Worm (Caenorhabditis elegans): ENCODE data around the gene F23F12.12.

F23F12.12 gene

DNA sequence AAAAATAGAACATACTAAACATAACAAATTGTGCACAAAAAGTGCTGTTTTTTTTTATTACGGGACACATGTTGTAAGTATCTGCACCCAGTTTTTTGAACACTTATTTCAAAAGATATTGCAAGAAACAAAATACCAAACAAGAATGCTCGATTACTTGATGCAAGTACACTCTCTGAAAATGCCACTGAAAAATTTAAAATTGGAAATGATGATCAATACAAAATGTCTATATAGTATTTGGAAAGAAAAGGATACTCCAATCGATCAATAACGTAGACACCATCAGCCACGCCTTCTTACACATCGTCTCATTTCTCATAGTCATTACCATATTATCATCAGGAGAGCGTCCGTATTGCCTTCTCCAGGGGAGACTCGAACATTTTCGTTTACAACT lies 9.8 kb upstream of the F23F12.12 start, which contains the start of gene sdz-15:
Gene sdz-15 (plus strand): TSS at position 301 of the 400 bp plus-strand sequence.
- no peak for TF ChIP-seq ceh-36 (tag; optimal IDR thresholded peaks at IDR 0.05)
- no peak for TF ChIP-seq hnd-1 (tag; optimal IDR thresholded peaks at IDR 0.05)
- no peak for TF ChIP-seq ama-1 (optimal IDR thresholded peaks at IDR 0.05)
- TF ChIP-seq scrt-1 (GFP tag; IDR thresholded peaks at IDR 0.05), result no peak
- TF ChIP-seq hmbx-1 (tag; optimal IDR thresholded peaks at IDR 0.05), result no peak

DNA sequence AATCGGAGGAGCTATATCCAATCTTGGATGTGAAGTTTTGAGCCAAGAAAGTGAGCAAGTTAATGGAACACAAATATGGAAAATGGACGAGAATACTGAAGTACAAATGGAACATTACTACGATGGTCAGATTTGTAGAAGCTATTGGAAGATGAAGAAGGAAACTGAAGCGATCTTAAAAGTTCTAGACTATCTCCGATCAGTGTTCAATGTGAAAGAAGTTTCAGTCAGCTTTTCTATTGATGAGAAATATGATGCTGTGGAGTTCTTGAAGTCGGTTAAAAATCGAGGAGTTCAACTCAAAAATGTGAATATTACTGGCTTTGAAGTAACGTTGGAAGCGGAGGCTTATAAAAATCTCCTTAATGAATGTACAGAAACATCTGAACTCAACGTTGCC lies 8.8 kb upstream of the F23F12.12 start:
- no peak for TF ChIP-seq ama-1 (optimal IDR thresholded peaks at IDR 0.05)
- TF ChIP-seq aly-1 (tag; optimal IDR thresholded peaks at IDR 0.05), result no peak
- TF ChIP-seq B0310.2 (tag; optimal IDR thresholded peaks at IDR 0.05), result no peak
- no peak for TF ChIP-seq flt-1 (GFP tag; IDR thresholded peaks at IDR 0.05)
- no peak for TF ChIP-seq hmg-4 (GFP tag; optimal IDR thresholded peaks at IDR 0.05)
- TF ChIP-seq F13C5.2 (tag; optimal IDR thresholded peaks at IDR 0.05), result no peak
- no peak for TF ChIP-seq ceh-13 (GFP tag; optimal IDR thresholded peaks at IDR 0.05)
- TF ChIP-seq scrt-1 (GFP tag; IDR thresholded peaks at IDR 0.05), result no peak
- no peak for TF ChIP-seq tbx-11 (GFP tag; IDR thresholded peaks at IDR 0.05)
- no peak for TF ChIP-seq ets-7 (tag; optimal IDR thresholded peaks at IDR 0.05)
- TF ChIP-seq hmbx-1 (tag; optimal IDR thresholded peaks at IDR 0.05), result no peak

ce11 chrIII:6500032-6500564 lies 7.8 kb upstream of the F23F12.12 start, which contains the start of gene F23F12.3:
F23F12.3 (plus strand) TSS chrIII:6500514.
- TF ChIP-seq ceh-36 (tag; optimal IDR thresholded peaks at IDR 0.05) (no peak), tbx-11 (GFP tag; IDR thresholded peaks at IDR 0.05) (no peak), B0310.2 (tag; optimal IDR thresholded peaks at IDR 0.05) (no peak), tra-4 (tag; optimal IDR thresholded peaks at IDR 0.05) (no peak), flt-1 (GFP tag; IDR thresholded peaks at IDR 0.05) (no peak), tbx-37 (GFP tag; conservative IDR thresholded peaks at IDR 0.05) (no peak), hmg-4 (GFP tag; optimal IDR thresholded peaks at IDR 0.05) (no peak), ets-7 (tag; optimal IDR thresholded peaks at IDR 0.05) (no peak)

- TF ChIP-seq tbx-37 (GFP tag; conservative IDR thresholded peaks at IDR 0.05), result no peak
- no peak for TF ChIP-seq hmg-4 (GFP tag; optimal IDR thresholded peaks at IDR 0.05)
- no peak for TF ChIP-seq tra-4 (tag; optimal IDR thresholded peaks at IDR 0.05)
- no peak for TF ChIP-seq ceh-36 (tag; optimal IDR thresholded peaks at IDR 0.05)
- no peak for TF ChIP-seq hmbx-1 (tag; optimal IDR thresholded peaks at IDR 0.05)
- no peak for TF ChIP-seq ama-1 (optimal IDR thresholded peaks at IDR 0.05)
- TF ChIP-seq hnd-1 (tag; optimal IDR thresholded peaks at IDR 0.05), result no peak
- no peak for TF ChIP-seq sea-1 (GFP tag; conservative IDR thresholded peaks at IDR 0.05)
- no peak for TF ChIP-seq flt-1 (GFP tag; IDR thresholded peaks at IDR 0.05)
- no peak for TF ChIP-seq pes-1 (GFP tag; IDR thresholded peaks at IDR 0.05)
- TF ChIP-seq ceh-13 (GFP tag; optimal IDR thresholded peaks at IDR 0.05), result no peak
- TF ChIP-seq B0310.2 (tag; optimal IDR thresholded peaks at IDR 0.05), result no peak
- TF ChIP-seq ets-7 (tag; optimal IDR thresholded peaks at IDR 0.05), result no peak
- no peak for TF ChIP-seq tbx-11 (GFP tag; IDR thresholded peaks at IDR 0.05)
- TF ChIP-seq aly-1 (tag; optimal IDR thresholded peaks at IDR 0.05), result no peak
- no peak for TF ChIP-seq F13C5.2 (tag; optimal IDR thresholded peaks at IDR 0.05)
- TF ChIP-seq scrt-1 (GFP tag; IDR thresholded peaks at IDR 0.05), result no peak
Observed at ce11 chrIII:6508327-6508726, 395 bp downstream of the F23F12.12 start.

ce11 chrIII:6509301-6509700 lies 1.4 kb downstream of the F23F12.12 start:
- no peak for TF ChIP-seq ets-7 (tag; optimal IDR thresholded peaks at IDR 0.05)

- no peak for TF ChIP-seq B0310.2 (tag; optimal IDR thresholded peaks at IDR 0.05)
Observed at ce11 chrIII:6514673-6515072, 6.7 kb downstream of the F23F12.12 start, which contains the start of gene acr-5. acr-5 (minus strand) TSS chrIII:6514773.

DNA sequence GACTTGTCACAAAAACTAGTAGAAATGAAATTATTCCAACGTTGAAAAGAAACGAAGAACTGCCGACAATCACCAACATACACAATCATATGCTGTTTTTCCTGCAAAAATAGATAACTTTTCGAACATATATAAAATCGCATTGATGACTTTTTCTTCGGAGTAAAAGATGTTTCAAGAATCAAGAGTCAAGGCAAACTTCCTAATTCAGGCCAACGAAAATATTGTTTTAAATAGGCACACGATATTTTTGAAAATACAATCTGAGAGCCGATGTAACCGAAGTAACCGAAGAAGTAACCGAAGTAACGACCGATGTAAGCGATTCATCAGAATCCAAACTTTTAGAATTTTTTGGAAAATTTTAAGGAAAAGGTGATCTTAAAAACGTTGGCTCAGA lies 12.0 kb downstream of the F23F12.12 start, which contains the start of gene C09E7.10:
Gene C09E7.10 (minus strand): TSS at position 101 of the 400 bp plus-strand sequence.
- TF ChIP-seq pes-1 (GFP tag; IDR thresholded peaks at IDR 0.05), result no peak
- no peak for TF ChIP-seq ama-1 (optimal IDR thresholded peaks at IDR 0.05)
- no peak for TF ChIP-seq sea-1 (GFP tag; conservative IDR thresholded peaks at IDR 0.05)
- no peak for TF ChIP-seq ceh-13 (GFP tag; optimal IDR thresholded peaks at IDR 0.05)
- TF ChIP-seq ceh-36 (tag; optimal IDR thresholded peaks at IDR 0.05), result no peak
- no peak for TF ChIP-seq tra-4 (tag; optimal IDR thresholded peaks at IDR 0.05)
- TF ChIP-seq hmg-4 (GFP tag; optimal IDR thresholded peaks at IDR 0.05), result no peak
- TF ChIP-seq scrt-1 (GFP tag; IDR thresholded peaks at IDR 0.05), result no peak
- no peak for TF ChIP-seq ets-7 (tag; optimal IDR thresholded peaks at IDR 0.05)
- no peak for TF ChIP-seq hnd-1 (tag; optimal IDR thresholded peaks at IDR 0.05)
- no peak for TF ChIP-seq F13C5.2 (tag; optimal IDR thresholded peaks at IDR 0.05)
- no peak for TF ChIP-seq hmbx-1 (tag; optimal IDR thresholded peaks at IDR 0.05)
- TF ChIP-seq flt-1 (GFP tag; IDR thresholded peaks at IDR 0.05), result no peak
- no peak for TF ChIP-seq tbx-37 (GFP tag; conservative IDR thresholded peaks at IDR 0.05)
- no peak for TF ChIP-seq tbx-11 (GFP tag; IDR thresholded peaks at IDR 0.05)
- no peak for TF ChIP-seq B0310.2 (tag; optimal IDR thresholded peaks at IDR 0.05)
- no peak for TF ChIP-seq aly-1 (tag; optimal IDR thresholded peaks at IDR 0.05)

DNA sequence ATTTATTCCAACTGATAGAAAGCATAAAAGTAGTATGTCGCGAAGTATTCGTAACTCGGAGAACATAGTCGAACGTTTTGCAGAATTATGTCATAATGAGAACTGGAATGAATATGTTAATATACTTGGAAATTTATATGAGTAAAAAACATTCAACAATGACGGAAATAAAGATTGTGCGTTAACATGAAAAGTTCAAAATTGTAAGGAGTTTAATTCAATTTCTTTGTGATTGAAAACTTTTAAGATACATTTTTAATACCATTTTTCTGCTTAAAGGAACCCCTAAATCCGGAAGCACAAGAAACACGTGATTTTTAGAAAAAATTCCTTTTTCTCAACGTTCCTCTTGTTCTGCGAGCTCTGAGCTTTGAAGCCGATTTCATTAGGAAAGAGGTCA lies 17.6 kb downstream of the F23F12.12 start, which contains the start of gene oig-1:
Gene oig-1 (minus strand): TSS at position 101 of the 400 bp plus-strand sequence.
- TF ChIP-seq B0310.2 (tag; optimal IDR thresholded peaks at IDR 0.05) (no peak), F13C5.2 (tag; optimal IDR thresholded peaks at IDR 0.05) (no peak), scrt-1 (GFP tag; IDR thresholded peaks at IDR 0.05) (no peak), hmg-4 (GFP tag; optimal IDR thresholded peaks at IDR 0.05) (no peak), tra-4 (tag; optimal IDR thresholded peaks at IDR 0.05) (no peak), tbx-11 (GFP tag; IDR thresholded peaks at IDR 0.05) (no peak), ets-7 (tag; optimal IDR thresholded peaks at IDR 0.05) (no peak), sea-1 (GFP tag; conservative IDR thresholded peaks at IDR 0.05) (no peak), ceh-36 (tag; optimal IDR thresholded peaks at IDR 0.05) (no peak), tbx-37 (GFP tag; conservative IDR thresholded peaks at IDR 0.05) (no peak), ceh-13 (GFP tag; optimal IDR thresholded peaks at IDR 0.05) (no peak), hnd-1 (tag; optimal IDR thresholded peaks at IDR 0.05) (no peak)

Data from whole organism, early embryonic.